Worm (Caenorhabditis elegans) whole organism, young adult: Measurements from ENCODE around the gene exc-13.

Experiments used
- B0035.1 ChIP-seq: sonication (generic microtip); optimal IDR thresholded peaks from 2 replicates; lab custom pipeline; 2016; ENCODE audit warnings: missing genetic modification characterization, mild to moderate bottlenecking, missing compliant biosample characterization, missing genotype, missing genetic modification reagents
- F49E8.2 ChIP-seq: sonication (generic microtip); optimal IDR thresholded peaks from 3 replicates; lab custom pipeline; 2017; ENCODE audit warnings: missing genetic modification characterization, mild to moderate bottlenecking, missing compliant biosample characterization, antibody characterized with exemption, moderate library complexity; ENCODE audit not compliant: insufficient read depth
- F57C9.4 ChIP-seq: sonication (generic microtip); optimal IDR thresholded peaks from 2 replicates; lab custom pipeline; 2017; ENCODE audit warnings: mild to moderate bottlenecking, missing genetic modification characterization, missing compliant biosample characterization
- Y79H2A.3 ChIP-seq: fragments of 200-800 bp; sonication (Bioruptor generic); conservative IDR thresholded peaks from 2 replicates; pipeline ENCODE4 v1.3.6; 2022; ENCODE audit warnings: missing genetic modification reagents, missing genetic modification characterization, missing compliant biosample characterization
- ama-1 ChIP-seq, 3 experiments: fragments of 150-350 bp in 1 of 3; sonication (generic microtip) in 2 of 3; optimal IDR thresholded peaks; 2 replicates each; lab custom pipeline; 2014 to 2018; ENCODE audit warnings: missing biosample characterization in 2 of 3, missing genetic modification characterization in 2 of 3, missing genetic modification reagents in 2 of 3
- atf-7 ChIP-seq: sonication (generic microtip); optimal IDR thresholded peaks from 2 replicates; lab custom pipeline; 2017; ENCODE audit warnings: mild to moderate bottlenecking, missing genetic modification characterization, missing compliant biosample characterization
- ceh-100 ChIP-seq: fragments of 200-800 bp; sonication (Bioruptor generic); IDR thresholded peaks from 2 replicates; pipeline ENCODE4 v1.3.6; 2022; ENCODE audit warnings: missing genetic modification reagents, missing genetic modification characterization, missing compliant biosample characterization
- dpl-1 ChIP-seq: fragments of 150-350 bp; optimal IDR thresholded peaks from 2 replicates; lab custom pipeline; 2014; ENCODE audit warnings: missing biosample characterization, missing genetic modification reagents, missing genetic modification characterization
- hmg-1.2 ChIP-seq: fragments of 200-800 bp; sonication (Bioruptor generic); IDR thresholded peaks from 2 replicates; pipeline ENCODE4 v1.3.6; 2022; ENCODE audit warnings: missing genetic modification reagents, missing genetic modification characterization, missing compliant biosample characterization
- hmg-20 ChIP-seq: fragments of 200-800 bp; sonication (Bioruptor generic); IDR thresholded peaks from 2 replicates; pipeline ENCODE4 v1.3.6; 2022; ENCODE audit warnings: missing genetic modification reagents, missing genetic modification characterization, missing compliant biosample characterization
- mcd-1 ChIP-seq: fragments of 200-800 bp; sonication (Bioruptor generic); IDR thresholded peaks from 2 replicates; pipeline ENCODE4 v1.3.6; 2022; ENCODE audit warnings: missing genetic modification reagents, missing genetic modification characterization, missing compliant biosample characterization
- nhr-27 ChIP-seq: fragments of 200-800 bp; sonication (Bioruptor generic); optimal IDR thresholded peaks from 2 replicates; lab custom pipeline; 2018; ENCODE audit warnings: mild to moderate bottlenecking, missing genetic modification characterization, moderate library complexity, missing compliant biosample characterization
- unc-62 ChIP-seq: fragments of 150-350 bp; optimal IDR thresholded peaks from 2 replicates; lab custom pipeline; 2014; ENCODE audit warnings: missing biosample characterization, missing genetic modification reagents, missing genetic modification characterization

DNA sequence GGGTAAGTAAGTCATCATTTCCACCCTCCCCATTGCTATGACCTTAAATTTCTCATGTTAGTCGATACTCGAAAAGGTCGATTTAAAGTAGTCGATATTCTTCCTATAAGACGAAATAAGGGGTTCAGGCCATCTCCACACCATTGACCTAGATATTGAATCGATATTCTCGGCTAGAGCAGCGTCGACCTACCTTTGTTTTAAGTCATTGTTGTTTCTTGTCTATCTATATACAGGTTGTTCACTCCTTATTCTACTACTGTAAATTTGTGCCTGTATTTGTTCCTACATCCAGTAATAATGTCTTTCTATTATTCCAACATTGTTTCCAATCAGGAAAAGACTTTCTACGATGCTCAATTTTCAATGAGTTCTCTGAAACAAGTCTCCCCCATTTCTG lies 38.1 kb upstream of the exc-13 start, which contains the start of gene F10G2.4:
- TF ChIP-seq F49E8.2 (tag; lab: Kevin White, UChicago) (no peak), hmg-20 (GFP tag; lab: Robert Waterston, UW) (no peak), ama-1 (optimal IDR thresholded peaks at IDR 0.05; lab: Kevin White, UChicago) (no peak), ama-1 (GFP tag; optimal IDR thresholded peaks at IDR 0.05; lab: Kevin White, UChicago) (no peak), F57C9.4 (tag; lab: Kevin White, UChicago) (no peak), atf-7 (tag; lab: Kevin White, UChicago) (no peak), Y79H2A.3 (GFP tag; lab: Robert Waterston, UW) (no peak), ceh-100 (no peak), unc-62 (GFP tag; lab: Kevin White, UChicago) (no peak), nhr-27 (tag; lab: Kevin White, UChicago) (no peak), dpl-1 (no peak), hmg-1.2 (GFP tag; lab: Robert Waterston, UW) (no peak), B0035.1 (tag; lab: Kevin White, UChicago) (no peak), mcd-1 (GFP tag; lab: Robert Waterston, UW) (no peak)
